Fruit fly (Drosophila melanogaster): Measurements from ENCODE around the gene CG10591.

CG10591 gene

dm6 chr3L:5630176-5630583 lies 30.7 kb upstream of the CG10591 start (continued):
- TF ChIP-seq CG1233 (GFP tag; optimal IDR thresholded peaks at IDR 0.05), result peak; percentile 73
- TF ChIP-seq CG10979 (tag; optimal IDR thresholded peaks at IDR 0.05), result peak; percentile 41
- no peak for TF ChIP-seq CG12104 (GFP tag; optimal IDR thresholded peaks at IDR 0.05)
- TF ChIP-seq CG17361 (GFP tag; IDR thresholded peaks at IDR 0.05), result peak; percentile 81; the same call in 2 of the 3 replicates
- TF ChIP-seq E2f1 (GFP tag; IDR thresholded peaks at IDR 0.05), result no peak
- no peak for TF ChIP-seq ERR (GFP tag; optimal IDR thresholded peaks at IDR 0.05)
- TF ChIP-seq sens-2 (GFP tag; IDR thresholded peaks at IDR 0.05), result no peak
- no peak for TF ChIP-seq CG8478 (optimal IDR thresholded peaks at IDR 0.05)
- no peak for TF ChIP-seq CG13624 (GFP tag; optimal IDR thresholded peaks at IDR 0.05)
- TF ChIP-seq dmrt11E (tag; optimal IDR thresholded peaks at IDR 0.05), result peak; percentile 50
- TF ChIP-seq btn (GFP tag; optimal IDR thresholded peaks at IDR 0.05), result no peak
- TF ChIP-seq bsh (GFP tag; optimal IDR thresholded peaks at IDR 0.05), result peak in 1 of 2 experiments; percentile 4
- no peak for TF ChIP-seq ap (GFP tag; IDR thresholded peaks at IDR 0.05)
- TF ChIP-seq Ada2b (GFP tag; IDR thresholded peaks at IDR 0.05), result no peak
- TF ChIP-seq CG7839 (tag; optimal IDR thresholded peaks at IDR 0.05), result no peak
- no peak for TF ChIP-seq CG5180 (GFP tag; optimal IDR thresholded peaks at IDR 0.05)
- no peak for TF ChIP-seq en (GFP tag; optimal IDR thresholded peaks at IDR 0.05)
- TF ChIP-seq Eip74EF (GFP tag; optimal IDR thresholded peaks at IDR 0.05), result peak in 1 of 2 experiments; percentile 52
- TF ChIP-seq CG16813 (GFP tag; IDR thresholded peaks at IDR 0.05; ENCODE audit: partially characterized antibody), result no peak
- no peak for TF ChIP-seq CG9797 (GFP tag; optimal IDR thresholded peaks at IDR 0.05)
- no peak for TF ChIP-seq maf-S (GFP tag; optimal IDR thresholded peaks at IDR 0.05)
- no peak for TF ChIP-seq dysf (GFP tag; IDR thresholded peaks at IDR 0.05)
- TF ChIP-seq CG4707 (GFP tag; optimal IDR thresholded peaks at IDR 0.05), result no peak
- no peak for TF ChIP-seq crc (GFP tag; optimal IDR thresholded peaks at IDR 0.05)
- no peak for TF ChIP-seq Nf-YA (GFP tag; IDR thresholded peaks at IDR 0.05)
- no peak for TF ChIP-seq CG7271 (tag; optimal IDR thresholded peaks at IDR 0.05)
- TF ChIP-seq CG18619 (GFP tag; optimal IDR thresholded peaks at IDR 0.05), result peak; percentile 6
- peak; percentile 15 for TF ChIP-seq phol (tag; optimal IDR thresholded peaks at IDR 0.05)
- no peak for TF ChIP-seq CG1602 (GFP tag; optimal IDR thresholded peaks at IDR 0.05)
- no peak for TF ChIP-seq CG3995 (GFP tag; optimal IDR thresholded peaks at IDR 0.05)
- no peak for TF ChIP-seq CG34224 (GFP tag; IDR thresholded peaks at IDR 0.05; ENCODE audit: partially characterized antibody)
- no peak for TF ChIP-seq Hand (GFP tag; optimal IDR thresholded peaks at IDR 0.05)
- no peak for TF ChIP-seq Lhr (GFP tag; optimal IDR thresholded peaks at IDR 0.05)
- TF ChIP-seq zfh1 (GFP tag; IDR thresholded peaks at IDR 0.05), result no peak
- TF ChIP-seq CG9215 (GFP tag; IDR thresholded peaks at IDR 0.05), result 0 out of 2 replicates have a peak, but pooled peaks have one; percentile 6
- TF ChIP-seq ato (GFP tag; IDR thresholded peaks at IDR 0.05; ENCODE audit: partially characterized antibody), result no peak
- TF ChIP-seq rib (GFP tag; IDR thresholded peaks at IDR 0.05), result no peak
- TF ChIP-seq CG10274 (GFP tag; optimal IDR thresholded peaks at IDR 0.05), result no peak
- no peak for TF ChIP-seq CG6813 (GFP tag; optimal IDR thresholded peaks at IDR 0.05)
- TF ChIP-seq Atf-2 (GFP tag; optimal IDR thresholded peaks at IDR 0.05), result no peak
- TF ChIP-seq CG15601 (tag; optimal IDR thresholded peaks at IDR 0.05), result no peak
- TF ChIP-seq vnd (GFP tag; IDR thresholded peaks at IDR 0.05; ENCODE audit: partially characterized antibody), result no peak
- no peak for TF ChIP-seq fu2 (GFP tag; optimal IDR thresholded peaks at IDR 0.05)
- no peak for TF ChIP-seq dm (GFP tag; optimal IDR thresholded peaks at IDR 0.05)
- TF ChIP-seq CG7357 (GFP tag; IDR thresholded peaks at IDR 0.05), result no peak
- no peak for TF ChIP-seq Hmx (GFP tag; optimal IDR thresholded peaks at IDR 0.05)
- no peak for TF ChIP-seq stwl (tag; optimal IDR thresholded peaks at IDR 0.05)
- TF ChIP-seq CG8944 (GFP tag; optimal IDR thresholded peaks at IDR 0.05), result no peak
- TF ChIP-seq pzg (GFP tag; optimal IDR thresholded peaks at IDR 0.05), result no peak
- TF ChIP-seq dimm (GFP tag; IDR thresholded peaks at IDR 0.05), result no peak
- TF ChIP-seq tin (GFP tag; optimal IDR thresholded peaks at IDR 0.05), result no peak
